Worm (Caenorhabditis elegans): ENCODE data around the gene ZK1073.1.

DNA sequence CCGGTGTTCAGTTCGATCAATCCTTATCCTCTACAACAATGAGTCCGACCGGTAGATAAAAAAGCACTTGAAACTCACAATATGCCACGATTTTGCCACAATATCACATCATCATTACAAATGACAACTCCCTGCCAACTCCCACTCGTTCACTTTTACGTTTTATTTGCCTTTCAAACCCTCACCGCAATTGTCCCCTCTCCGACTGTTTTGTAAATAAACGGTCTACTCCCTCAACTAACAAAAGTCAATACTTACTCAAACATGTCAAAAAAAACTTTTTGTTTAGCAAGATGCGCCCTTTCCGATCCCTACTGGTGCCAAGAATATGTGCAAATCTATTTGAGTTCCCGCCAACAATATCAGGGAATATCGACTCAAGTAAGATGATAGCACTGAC is 43.6 kb downstream of the ZK1073.1 start, which contains the start of gene C30F2.2:
- no peak for TF ChIP-seq fkh-10 (GFP tag; optimal IDR thresholded peaks at IDR 0.05)
- no peak for TF ChIP-seq unc-86 (tag; optimal IDR thresholded peaks at IDR 0.05)
- no peak for TF ChIP-seq hlh-8 (tag; optimal IDR thresholded peaks at IDR 0.05)
- no peak for TF ChIP-seq lim-6 (tag; optimal IDR thresholded peaks at IDR 0.05)
- TF ChIP-seq ceh-48 (tag; optimal IDR thresholded peaks at IDR 0.05): no peak
- TF ChIP-seq tbx-2 (tag; optimal IDR thresholded peaks at IDR 0.05): no peak
- no peak for TF ChIP-seq gmeb-2 (tag; optimal IDR thresholded peaks at IDR 0.05)
- TF ChIP-seq nfya-1 (tag; optimal IDR thresholded peaks at IDR 0.05): no peak
- no peak for TF ChIP-seq ets-4 (tag; optimal IDR thresholded peaks at IDR 0.05)
- no peak for TF ChIP-seq pqm-1 (tag; optimal IDR thresholded peaks at IDR 0.05)
- TF ChIP-seq ceh-2 (tag; optimal IDR thresholded peaks at IDR 0.05): no peak
- no peak for TF ChIP-seq dve-1 (tag; optimal IDR thresholded peaks at IDR 0.05)
- no peak for TF ChIP-seq unc-3 (GFP tag; conservative IDR thresholded peaks at IDR 0.05)
- TF ChIP-seq unc-3 (tag; optimal IDR thresholded peaks at IDR 0.05): no peak
- no peak for TF ChIP-seq C38D4.7 (GFP tag; optimal IDR thresholded peaks at IDR 0.05)
